Worm (Caenorhabditis elegans): ENCODE results near the gene col-108.

DNA sequence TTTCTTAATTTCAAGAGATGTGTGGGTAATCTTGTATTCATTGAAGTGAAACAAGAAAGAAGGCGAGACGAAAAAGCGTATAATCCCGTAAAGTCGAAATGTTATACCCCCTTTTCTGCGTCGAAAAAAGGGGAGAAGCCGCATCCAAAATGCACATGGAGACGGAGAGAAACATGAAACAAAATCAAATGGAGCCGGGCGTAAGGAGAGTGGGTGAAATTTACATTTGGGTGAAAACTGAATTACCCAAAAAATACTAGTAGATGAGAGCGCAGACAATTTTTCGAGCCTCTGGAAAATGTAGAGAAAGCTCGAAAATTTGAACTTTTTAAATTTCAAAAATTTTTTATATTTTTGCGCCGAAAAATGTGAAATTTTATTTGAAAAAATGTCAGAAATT, 47.9 kb downstream of the col-108 start:
- TF ChIP-seq eyg-1 (tag; optimal IDR thresholded peaks at IDR 0.05) = no peak
- TF ChIP-seq nhr-11 (tag; optimal IDR thresholded peaks at IDR 0.05) = no peak
- TF ChIP-seq ama-1 (optimal IDR thresholded peaks at IDR 0.05) = no peak
- no peak for TF ChIP-seq syd-9 (tag; optimal IDR thresholded peaks at IDR 0.05)
- no peak for TF ChIP-seq ceh-9 (tag; optimal IDR thresholded peaks at IDR 0.05)
- no peak for TF ChIP-seq ceh-24 (tag; optimal IDR thresholded peaks at IDR 0.05)
- no peak for TF ChIP-seq ztf-16 (tag; optimal IDR thresholded peaks at IDR 0.05)
- TF ChIP-seq ets-4 (tag; optimal IDR thresholded peaks at IDR 0.05) = no peak
- no peak for TF ChIP-seq fax-1 (tag; optimal IDR thresholded peaks at IDR 0.05)
- TF ChIP-seq unc-86 (tag; optimal IDR thresholded peaks at IDR 0.05) = no peak
- peak; percentile 73 for TF ChIP-seq unc-42 (tag; optimal IDR thresholded peaks at IDR 0.05)
- TF ChIP-seq pax-1 (tag; optimal IDR thresholded peaks at IDR 0.05) = no peak

All from whole organism, late embryonic.